Worm (Caenorhabditis elegans): ENCODE measurements around the gene F09C8.2.

ce11 chrX:16098104-16098638 is 48.7 kb downstream of the F09C8.2 start:
- TF ChIP-seq F13H6.1 (tag; optimal IDR thresholded peaks at IDR 0.05) (no peak), hlh-8 (tag; optimal IDR thresholded peaks at IDR 0.05) (no peak), hlh-30 (tag; optimal IDR thresholded peaks at IDR 0.05; ENCODE audit: insufficient read depth) (no peak)
